Worm (Caenorhabditis elegans) whole organism, midembryonic: Measurements from ENCODE around the gene R04E5.9.

Source experiments
- T22C8.4 ChIP-seq: fragments of 200-800 bp; sonication (Bioruptor generic); IDR thresholded peaks from 2 replicates; pipeline ENCODE4 v1.3.6; 2022; ENCODE audit warnings: missing genetic modification characterization, missing compliant biosample characterization
- cog-1 ChIP-seq: sonication (generic microtip); optimal IDR thresholded peaks from 2 replicates; lab custom pipeline; 2016; ENCODE audit warnings: missing genetic modification characterization, missing compliant biosample characterization
- flt-1 ChIP-seq: fragments of 200-800 bp; sonication (Bioruptor generic); IDR thresholded peaks from 2 replicates; pipeline ENCODE4 v1.3.6; 2022; ENCODE audit warnings: missing genetic modification characterization, missing compliant biosample characterization
- klf-2 ChIP-seq: fragments of 200-800 bp; sonication (Bioruptor generic); conservative IDR thresholded peaks from 2 replicates; pipeline ENCODE4 v1.3.6; 2022; ENCODE audit warnings: missing genetic modification reagents, missing genetic modification characterization, missing compliant biosample characterization
- med-1 ChIP-seq: sonication (generic microtip); optimal IDR thresholded peaks from 2 replicates; lab custom pipeline; 2017; ENCODE audit warnings: missing genetic modification characterization, mild to moderate bottlenecking, missing compliant biosample characterization, antibody characterized with exemption, missing genetic modification reagents; ENCODE audit not compliant: insufficient read depth
- ref-1 ChIP-seq: fragments of 200-800 bp; sonication (Bioruptor generic); conservative IDR thresholded peaks from 2 replicates; pipeline ENCODE4 v1.3.6; 2022; ENCODE audit warnings: missing genetic modification reagents, missing genetic modification characterization, missing compliant biosample characterization
- tab-1 ChIP-seq: fragments of 200-800 bp; sonication (Bioruptor generic); IDR thresholded peaks from 2 replicates; pipeline ENCODE4 v1.3.6; 2022; ENCODE audit warnings: missing genetic modification characterization, missing compliant biosample characterization
- ztf-23 ChIP-seq: fragments of 200-800 bp; sonication (Bioruptor generic); IDR thresholded peaks from 2 replicates; pipeline ENCODE4 v1.3.6; 2022; ENCODE audit warnings: missing genetic modification reagents, missing genetic modification characterization, missing compliant biosample characterization
- ztf-29 ChIP-seq: fragments of 200-800 bp; sonication (Bioruptor generic); IDR thresholded peaks from 2 replicates; pipeline ENCODE4 v1.3.6; 2022; ENCODE audit warnings: missing genetic modification reagents, missing genetic modification characterization, missing compliant biosample characterization

Gene R04E5.9

ce11 chrX:8786687-8787086 lies 24.3 kb downstream of the R04E5.9 start:
- no peak for TF ChIP-seq flt-1 (GFP tag; lab: Robert Waterston, UW)
- TF ChIP-seq ztf-23 (GFP tag; lab: Robert Waterston, UW) = no peak

ce11 chrX:8784234-8784633 lies 26.7 kb downstream of the R04E5.9 start, which contains the start of gene ZK721.3:
Gene ZK721.3 (plus strand): TSS chrX:8784534.
- TF ChIP-seq cog-1 (tag; lab: Kevin White, UChicago) = no peak
- no peak for TF ChIP-seq ref-1 (GFP tag; lab: Robert Waterston, UW)
- TF ChIP-seq klf-2 (GFP tag; lab: Robert Waterston, UW) = no peak
- TF ChIP-seq ztf-29 (GFP tag; lab: Robert Waterston, UW) = no peak

ce11 chrX:8778558-8778957 lies 32.4 kb downstream of the R04E5.9 start, which contains the start of gene ZK721.4:
Gene ZK721.4 (plus strand): TSS chrX:8778858.
- TF ChIP-seq ztf-29 (GFP tag; lab: Robert Waterston, UW) = no peak
- no peak for TF ChIP-seq flt-1 (GFP tag; lab: Robert Waterston, UW)
- TF ChIP-seq klf-2 (GFP tag; lab: Robert Waterston, UW) = no peak
- no peak for TF ChIP-seq ref-1 (GFP tag; lab: Robert Waterston, UW)
- no peak for TF ChIP-seq med-1 (GFP tag; lab: Kevin White, UChicago)
- TF ChIP-seq T22C8.4 = no peak
- TF ChIP-seq cog-1 (tag; lab: Kevin White, UChicago) = no peak
- TF ChIP-seq ztf-23 (GFP tag; lab: Robert Waterston, UW) = no peak
- no peak for TF ChIP-seq tab-1

ce11 chrX:8770316-8770715 lies 40.6 kb downstream of the R04E5.9 start:
- no peak for TF ChIP-seq ztf-29 (GFP tag; lab: Robert Waterston, UW)
- TF ChIP-seq flt-1 (GFP tag; lab: Robert Waterston, UW) = no peak
- no peak for TF ChIP-seq ztf-23 (GFP tag; lab: Robert Waterston, UW)
- TF ChIP-seq klf-2 (GFP tag; lab: Robert Waterston, UW) = no peak
- no peak for TF ChIP-seq cog-1 (tag; lab: Kevin White, UChicago)
- no peak for TF ChIP-seq T22C8.4
- TF ChIP-seq tab-1 = no peak
- no peak for TF ChIP-seq ref-1 (GFP tag; lab: Robert Waterston, UW)
- no peak for TF ChIP-seq med-1 (GFP tag; lab: Kevin White, UChicago)

ce11 chrX:8764044-8764443 lies 46.9 kb downstream of the R04E5.9 start:
- TF ChIP-seq T22C8.4 = no peak
- TF ChIP-seq tab-1 = no peak
- TF ChIP-seq cog-1 (tag; lab: Kevin White, UChicago) = no peak
- no peak for TF ChIP-seq klf-2 (GFP tag; lab: Robert Waterston, UW)
- TF ChIP-seq ztf-29 (GFP tag; lab: Robert Waterston, UW) = no peak
- TF ChIP-seq flt-1 (GFP tag; lab: Robert Waterston, UW) = no peak
- TF ChIP-seq ref-1 (GFP tag; lab: Robert Waterston, UW) = no peak
- TF ChIP-seq ztf-23 (GFP tag; lab: Robert Waterston, UW) = no peak
- TF ChIP-seq med-1 (GFP tag; lab: Kevin White, UChicago) = no peak

- TF ChIP-seq tab-1 (no peak), flt-1 (GFP tag; lab: Robert Waterston, UW) (no peak), ztf-29 (GFP tag; lab: Robert Waterston, UW) (no peak), med-1 (GFP tag; lab: Kevin White, UChicago) (no peak), ref-1 (GFP tag; lab: Robert Waterston, UW) (no peak), klf-2 (GFP tag; lab: Robert Waterston, UW) (no peak), ztf-23 (GFP tag; lab: Robert Waterston, UW) (no peak), cog-1 (tag; lab: Kevin White, UChicago) (no peak), T22C8.4 (no peak)
Observed at ce11 chrX:8763607-8764006, 47.3 kb downstream of the R04E5.9 start, which contains the start of gene zig-12. Gene zig-12 (plus strand): TSS chrX:8763907.

ce11 chrX:8762927-8763326 lies 48.0 kb downstream of the R04E5.9 start:
- TF ChIP-seq T22C8.4 = no peak
- TF ChIP-seq tab-1 = no peak
- TF ChIP-seq flt-1 (GFP tag; lab: Robert Waterston, UW) = no peak
- no peak for TF ChIP-seq med-1 (GFP tag; lab: Kevin White, UChicago)
- TF ChIP-seq ztf-29 (GFP tag; lab: Robert Waterston, UW) = no peak
- no peak for TF ChIP-seq cog-1 (tag; lab: Kevin White, UChicago)
- no peak for TF ChIP-seq ztf-23 (GFP tag; lab: Robert Waterston, UW)
- TF ChIP-seq ref-1 (GFP tag; lab: Robert Waterston, UW) = no peak
- no peak for TF ChIP-seq klf-2 (GFP tag; lab: Robert Waterston, UW)

- no peak for TF ChIP-seq ztf-29 (GFP tag; lab: Robert Waterston, UW)
Observed at ce11 chrX:8761497-8761896, 49.4 kb downstream of the R04E5.9 start, which contains the start of gene M02D8.5. Gene M02D8.5 (minus strand): TSS chrX:8761597.

- TF ChIP-seq med-1 (GFP tag; lab: Kevin White, UChicago) (no peak), ztf-23 (GFP tag; lab: Robert Waterston, UW) (no peak), T22C8.4 (no peak), klf-2 (GFP tag; lab: Robert Waterston, UW) (no peak), flt-1 (GFP tag; lab: Robert Waterston, UW) (no peak), tab-1 (no peak), cog-1 (tag; lab: Kevin White, UChicago) (no peak)
Observed at ce11 chrX:8761060-8761459, 49.9 kb downstream of the R04E5.9 start.
